Worm (Caenorhabditis elegans) whole organism, late embryonic: ENCODE data around the gene C04C11.25.

ENCODE experiments used
- ceh-31 ChIP-seq: sonication (generic microtip); optimal IDR thresholded peaks from 2 replicates; lab custom pipeline; 2016; ENCODE audit warnings: missing genetic modification characterization, missing compliant biosample characterization
- hlh-15 ChIP-seq: sonication (generic microtip); optimal IDR thresholded peaks from 2 replicates; lab custom pipeline; 2016; ENCODE audit warnings: missing genetic modification characterization, missing compliant biosample characterization
- nhr-232 ChIP-seq: sonication (generic microtip); optimal IDR thresholded peaks from 2 replicates; lab custom pipeline; 2016; ENCODE audit warnings: missing genetic modification characterization, missing compliant biosample characterization
- sox-2 ChIP-seq: fragments of 200-800 bp; sonication (Bioruptor generic); IDR thresholded peaks from 2 replicates; pipeline ENCODE4 v1.3.6; 2022; ENCODE audit warnings: missing genetic modification reagents, missing genetic modification characterization, missing compliant biosample characterization

DNA sequence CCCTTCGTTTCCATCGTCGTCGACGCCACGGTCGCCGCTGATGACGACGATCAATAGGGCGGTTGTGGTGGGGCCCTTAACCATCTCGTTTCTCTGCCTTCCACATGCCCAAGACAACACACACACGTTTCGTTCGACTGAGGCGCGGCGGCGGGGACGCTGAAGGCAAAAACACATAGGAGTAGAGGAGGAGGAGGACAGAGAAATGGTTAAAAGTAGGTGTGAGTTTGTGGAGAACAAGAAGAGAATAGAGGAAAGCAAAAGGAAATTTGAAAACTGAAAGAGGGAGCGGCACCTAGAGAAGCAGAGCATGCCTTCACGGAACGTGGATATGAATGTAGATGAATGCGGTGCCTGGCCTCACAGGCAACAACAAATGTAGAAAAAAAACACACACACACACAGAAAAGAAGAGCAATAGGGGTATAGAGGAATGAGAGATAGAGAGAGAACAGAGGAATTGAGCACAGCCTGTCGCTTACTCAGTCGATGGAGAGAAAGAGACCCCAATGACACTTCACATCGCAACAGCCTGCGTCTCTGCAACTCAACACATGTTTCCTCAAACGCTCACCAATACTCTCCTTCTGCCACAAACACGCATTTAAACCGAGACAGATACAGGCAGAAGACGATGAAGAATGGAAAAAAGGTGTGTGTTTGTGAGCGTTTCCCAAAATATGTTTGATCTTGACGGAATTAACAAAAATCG is 45.9 kb downstream of the C04C11.25 start:
- TF ChIP-seq sox-2 (GFP tag; lab: Robert Waterston, UW): no peak
- no peak for TF ChIP-seq hlh-15 (tag; lab: Kevin White, UChicago)
- peak; percentile 48 for TF ChIP-seq ceh-31 (tag; lab: Kevin White, UChicago)
- no peak for TF ChIP-seq nhr-232
